Fruit fly (Drosophila melanogaster) S2 (cell line): ENCODE measurements around the gene CG6652.

ENCODE experiments used
- CG8478 ChIP-seq: fragments of >200 bp; optimal IDR thresholded peaks from 2 replicates; lab custom pipeline; 2018
- CTCF ChIP-seq, 2 experiments: fragments of >200 bp; optimal IDR thresholded peaks; 2 replicates each; lab custom pipeline; 2018

DNA sequence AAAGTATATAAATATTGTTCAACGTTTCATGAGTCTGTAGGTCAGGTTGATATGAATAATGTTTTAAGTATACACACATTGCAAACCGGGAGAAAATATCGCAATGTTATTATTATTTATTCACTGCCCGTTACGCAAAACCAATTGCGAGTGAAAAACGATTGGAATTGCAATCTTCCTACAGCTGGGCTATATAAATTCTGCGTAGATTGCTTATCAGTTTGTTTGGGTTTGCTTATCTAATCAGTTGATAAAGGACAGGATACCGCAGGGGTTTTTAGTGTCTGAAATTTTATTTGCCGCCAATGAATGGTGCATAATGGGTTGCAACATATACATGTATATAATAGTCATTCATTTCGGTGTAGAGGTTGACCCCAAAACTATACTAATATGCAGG, 38.6 kb downstream of the CG6652 start:
- TF ChIP-seq CTCF (optimal IDR thresholded peaks at IDR 0.05; lab: Kevin White, UChicago) (no peak), CG8478 (lab: Kevin White, UChicago) (no peak)
